Worm (Caenorhabditis elegans) whole organism, L3 larva: ENCODE data around the gene ZC13.2.
A peak's percentile ranks its signal among the peaks of the same experiment; 100 is the strongest.

Experiments used
- ama-1 ChIP-seq: fragments of 150-350 bp; optimal IDR thresholded peaks from 2 replicates; lab custom pipeline; 2018
- ceh-16 ChIP-seq: sonication (generic microtip); optimal IDR thresholded peaks from 2 replicates; lab custom pipeline; 2017; ENCODE audit warnings: missing biosample characterization, missing genetic modification characterization
- ceh-28 ChIP-seq: fragments of 150-350 bp; optimal IDR thresholded peaks from 2 replicates; lab custom pipeline; 2014; ENCODE audit warnings: missing biosample characterization, missing genetic modification reagents, missing genetic modification characterization
- ceh-9 ChIP-seq: sonication (generic microtip); optimal IDR thresholded peaks from 2 replicates; lab custom pipeline; 2018; ENCODE audit warnings: missing biosample characterization, missing genetic modification characterization
- egl-27 ChIP-seq: sonication (generic microtip); optimal IDR thresholded peaks from 4 replicates; lab custom pipeline; 2017; ENCODE audit warnings: missing biosample characterization, missing genetic modification reagents, missing genetic modification characterization
- elt-2 ChIP-seq: sonication (generic microtip); optimal IDR thresholded peaks from 2 replicates; lab custom pipeline; 2016; ENCODE audit warnings: missing genetic modification reagents, mild to moderate bottlenecking, missing genetic modification characterization, missing compliant biosample characterization
- elt-3 ChIP-seq, 3 experiments: fragments of 150-350 bp in 1 of 3; sonication (generic microtip) in 2 of 3; optimal IDR thresholded peaks; 2 replicates in 2 of 3; 4 replicates in 1 of 3; lab custom pipeline; 2014 to 2017; ENCODE audit warnings: missing biosample characterization in 3 of 3, missing genetic modification characterization in 3 of 3
- eor-1 ChIP-seq, 2 experiments: fragments of 150-350 bp; optimal IDR thresholded peaks; 2 replicates each; lab custom pipeline; 2014 to 2018; ENCODE audit warnings: missing biosample characterization in 2 of 2, missing genetic modification characterization in 2 of 2
- fkh-10 ChIP-seq: sonication (generic microtip); optimal IDR thresholded peaks from 2 replicates; lab custom pipeline; 2017; ENCODE audit warnings: missing biosample characterization, missing genetic modification reagents, missing genetic modification characterization
- fkh-2 ChIP-seq: fragments of 150-350 bp; optimal IDR thresholded peaks from 2 replicates; lab custom pipeline; 2014; ENCODE audit warnings: missing biosample characterization, missing genetic modification reagents, missing genetic modification characterization
- fos-1 ChIP-seq: fragments of 150-350 bp; optimal IDR thresholded peaks from 2 replicates; lab custom pipeline; 2014; ENCODE audit warnings: missing biosample characterization, missing genetic modification characterization
- jun-1 ChIP-seq: fragments of 150-350 bp; optimal IDR thresholded peaks from 2 replicates; lab custom pipeline; 2014; ENCODE audit warnings: missing biosample characterization, missing genetic modification reagents, missing genetic modification characterization
- lin-39 ChIP-seq: fragments of 150-350 bp; optimal IDR thresholded peaks from 2 replicates; lab custom pipeline; 2018; ENCODE audit warnings: missing biosample characterization, missing genetic modification reagents, missing genetic modification characterization
- lsy-12 ChIP-seq: sonication (generic microtip); optimal IDR thresholded peaks from 2 replicates; lab custom pipeline; 2016; ENCODE audit warnings: mild to moderate bottlenecking, missing genetic modification characterization, missing compliant biosample characterization
- mdl-1 ChIP-seq: fragments of 150-350 bp; optimal IDR thresholded peaks from 2 replicates; lab custom pipeline; 2014; ENCODE audit warnings: missing biosample characterization, missing genetic modification characterization
- nfya-1 ChIP-seq: sonication (generic microtip); optimal IDR thresholded peaks from 2 replicates; lab custom pipeline; 2017; ENCODE audit warnings: missing genetic modification characterization, mild to moderate bottlenecking, missing compliant biosample characterization, antibody characterized with exemption, moderate library complexity; ENCODE audit not compliant: insufficient read depth
- nhr-11 ChIP-seq: fragments of 150-350 bp; optimal IDR thresholded peaks from 2 replicates; lab custom pipeline; 2014; ENCODE audit warnings: missing biosample characterization, missing genetic modification characterization
- nhr-23 ChIP-seq: fragments of 150-350 bp; optimal IDR thresholded peaks from 2 replicates; lab custom pipeline; 2014; ENCODE audit warnings: missing biosample characterization, missing genetic modification reagents, missing genetic modification characterization
- nhr-237 ChIP-seq: fragments of 150-350 bp; optimal IDR thresholded peaks from 2 replicates; lab custom pipeline; 2014; ENCODE audit warnings: missing biosample characterization, missing genetic modification characterization
- nhr-25 ChIP-seq: sonication (generic microtip); optimal IDR thresholded peaks from 2 replicates; lab custom pipeline; 2017; ENCODE audit warnings: missing biosample characterization, missing genetic modification characterization
- nhr-28 ChIP-seq: fragments of 150-350 bp; optimal IDR thresholded peaks from 2 replicates; lab custom pipeline; 2014; ENCODE audit warnings: missing biosample characterization, missing genetic modification characterization
- nhr-76 ChIP-seq: fragments of 150-350 bp; sonication (generic microtip); optimal IDR thresholded peaks from 5 replicates; lab custom pipeline; 2014; ENCODE audit warnings: missing biosample characterization, missing genetic modification characterization
- pqm-1 ChIP-seq: fragments of 150-350 bp; optimal IDR thresholded peaks from 2 replicates; lab custom pipeline; 2017; ENCODE audit warnings: missing biosample characterization, missing genetic modification characterization, inconsistent platforms
- sea-2 ChIP-seq: fragments of 150-350 bp; sonication (generic microtip); optimal IDR thresholded peaks from 4 replicates; lab custom pipeline; 2014; ENCODE audit warnings: missing biosample characterization, missing genetic modification reagents, missing genetic modification characterization
- skn-1 ChIP-seq: fragments of 150-350 bp; optimal IDR thresholded peaks from 2 replicates; lab custom pipeline; 2014; ENCODE audit warnings: missing biosample characterization, missing genetic modification characterization
- unc-39 ChIP-seq: sonication (generic microtip); optimal IDR thresholded peaks from 4 replicates; lab custom pipeline; 2017; ENCODE audit warnings: missing biosample characterization, missing genetic modification characterization
- unc-62 ChIP-seq: fragments of 150-350 bp; sonication (generic microtip); optimal IDR thresholded peaks from 4 replicates; lab custom pipeline; 2014; ENCODE audit warnings: missing biosample characterization, missing genetic modification reagents, missing genetic modification characterization
- zag-1 ChIP-seq: fragments of 150-350 bp; optimal IDR thresholded peaks from 2 replicates; lab custom pipeline; 2014; ENCODE audit warnings: missing biosample characterization, missing genetic modification characterization
- ztf-11 ChIP-seq: fragments of 150-350 bp; optimal IDR thresholded peaks from 2 replicates; lab custom pipeline; 2014; ENCODE audit warnings: missing biosample characterization, missing genetic modification characterization

The ZC13.2 gene

ce11 chrX:880367-880766, at the start of gene ZC13.2:
ZC13.2 (plus strand) TSS chrX:880667.
- no peak for TF ChIP-seq ztf-11
- no peak for TF ChIP-seq nhr-237 (tag; lab: Kevin White, UChicago)

- TF ChIP-seq ceh-28 (no peak), zag-1 (tag; lab: Kevin White, UChicago) (no peak), ceh-16 (no peak), ceh-9 (no peak), ztf-11 (no peak), egl-27 (tag; lab: Kevin White, UChicago) (no peak)
- TF ChIP-seq, all 47 proteins: peak for 0
These were observed 46.0 kb upstream of the ZC13.2 start, which contains the start of gene F39H12.1 for ce11 chrX:834478-834877. F39H12.1 (plus strand) TSS chrX:834778.

- TF ChIP-seq jun-1 (no peak), nhr-28 (tag; lab: Kevin White, UChicago) (no peak), nfya-1 (no peak), ceh-28 (no peak), ceh-9 (no peak), fkh-10 (GFP tag; lab: Kevin White, UChicago) (no peak)
- TF ChIP-seq, all 47 proteins: peak for 0
These were observed 39.1 kb upstream of the ZC13.2 start, which contains the start of gene F39H12.3 for ce11 chrX:841393-841792. F39H12.3 (minus strand) TSS chrX:841493.

ce11 chrX:844649-845048, 35.8 kb upstream of the ZC13.2 start:
- no peak for TF ChIP-seq skn-1
- TF ChIP-seq nfya-1: peak; percentile 23
- no peak for TF ChIP-seq sea-2 (GFP tag; lab: Kevin White, UChicago)
- TF ChIP-seq unc-62: no peak
- TF ChIP-seq, all 47 proteins: peak for 1

ce11 chrX:845443-845842, 35.0 kb upstream of the ZC13.2 start:
- TF ChIP-seq elt-2: no peak

ce11 chrX:851421-851820, 29.0 kb upstream of the ZC13.2 start, which contains the start of gene igcm-1:
igcm-1 (minus strand) TSS chrX:851521.
- TF ChIP-seq lsy-12 (tag; lab: Kevin White, UChicago) (no peak), lin-39 (no peak), mdl-1 (tag; lab: Kevin White, UChicago) (no peak), ama-1 (lab: Kevin White, UChicago) (no peak), pqm-1 (tag; lab: Kevin White, UChicago) (no peak), unc-39 (tag; lab: Kevin White, UChicago) (no peak)

ce11 chrX:852739-853268, 27.7 kb upstream of the ZC13.2 start:
- TF ChIP-seq unc-39 (tag; lab: Kevin White, UChicago): no peak
- peak; percentile 27 for TF ChIP-seq nhr-25 (tag; lab: Kevin White, UChicago)

ce11 chrX:853604-854003, 26.9 kb upstream of the ZC13.2 start:
- TF ChIP-seq elt-3 (tag; optimal IDR thresholded peaks at IDR 0.05; lab: Kevin White, UChicago) (no peak), egl-27 (tag; lab: Kevin White, UChicago) (no peak), unc-39 (tag; lab: Kevin White, UChicago) (no peak), elt-2 (no peak), lsy-12 (tag; lab: Kevin White, UChicago) (no peak), fos-1 (tag; lab: Kevin White, UChicago) (no peak), eor-1 (tag; optimal IDR thresholded peaks at IDR 0.05; lab: Kevin White, UChicago) (no peak), nhr-28 (tag; lab: Kevin White, UChicago) (no peak), nhr-76 (tag; lab: Kevin White, UChicago) (no peak), zag-1 (tag; lab: Kevin White, UChicago) (no peak), fkh-2 (tag; lab: Kevin White, UChicago) (no peak), nhr-25 (tag; lab: Kevin White, UChicago) (no peak), nhr-23 (tag; lab: Kevin White, UChicago) (no peak), nhr-11 (no peak), ceh-9 (no peak)
